Worm (Caenorhabditis elegans): ENCODE results near the gene srz-95.
"Not testable (repeated sequence)": the region's sequence is repeated elsewhere in the genome, so short reads cannot be mapped to it uniquely, and the experiment has no call there.

srz-95 gene

DNA sequence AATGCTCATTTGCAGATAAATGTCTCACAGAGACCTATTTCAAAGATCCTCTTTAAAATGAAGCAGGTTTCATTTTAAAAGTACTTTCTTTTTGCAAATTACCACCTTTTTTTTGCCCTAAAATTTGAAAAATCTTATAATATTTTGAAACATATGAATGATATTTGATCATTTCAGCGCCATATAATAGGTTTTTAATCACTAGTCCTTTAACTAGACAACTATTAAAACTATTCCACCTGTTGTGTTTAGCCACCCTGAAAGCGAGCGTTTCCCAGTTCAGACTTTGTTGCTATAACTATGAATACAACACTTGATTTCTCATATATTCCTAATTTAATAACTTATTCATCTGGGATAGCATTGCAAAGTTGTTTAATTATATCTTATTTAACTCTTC lies at the start of gene srz-95:
Gene srz-95, plus strand, starts transcription at position 301 of the 400 bp plus-strand sequence.
- no peak for TF ChIP-seq unc-62 (GFP tag; optimal IDR thresholded peaks at IDR 0.05)

DNA sequence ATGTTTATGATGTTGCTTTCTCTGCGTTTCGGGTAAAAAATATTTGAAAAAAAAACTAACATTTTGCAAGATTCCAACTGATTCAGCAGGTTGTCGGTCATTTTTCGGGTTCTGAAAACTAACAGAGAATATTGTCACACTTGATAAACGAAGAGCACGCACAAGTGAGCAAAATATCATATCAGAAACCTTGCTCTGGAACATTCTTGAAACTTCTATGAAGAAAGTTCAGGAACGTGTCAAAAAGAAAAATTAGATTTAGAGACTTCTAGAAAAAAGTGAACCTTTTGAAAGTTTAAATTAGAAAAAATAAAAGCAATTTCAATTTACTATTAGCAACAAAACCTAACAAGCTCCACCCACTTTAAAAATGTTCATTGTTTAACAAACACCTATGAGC lies 43.8 kb upstream of the srz-95 start, which contains the start of gene fbxa-112:
Gene fbxa-112, minus strand, starts transcription at position 101 of the 400 bp plus-strand sequence.
- TF ChIP-seq unc-62 (GFP tag; optimal IDR thresholded peaks at IDR 0.05) = not testable (repeated sequence)

DNA sequence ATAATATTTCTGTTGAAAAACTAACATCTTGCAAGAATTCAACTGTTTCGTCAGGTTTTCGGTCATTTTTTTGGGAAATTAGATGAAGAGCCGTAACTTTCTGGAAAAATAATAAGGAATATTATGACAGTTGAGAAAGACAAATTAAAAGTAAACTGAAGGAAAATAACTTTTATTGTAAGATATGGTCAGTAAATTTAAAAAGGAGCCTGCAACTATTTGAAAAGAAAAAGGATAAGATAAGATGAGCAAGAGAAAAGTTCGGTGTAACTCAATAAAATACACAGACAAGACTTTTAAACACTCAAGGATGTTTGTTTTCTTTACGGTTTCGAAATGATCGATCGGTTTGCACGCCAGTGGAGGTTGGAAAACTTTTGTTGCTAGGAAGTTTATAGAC lies 42.2 kb upstream of the srz-95 start, which contains the start of gene fbxa-111:
Gene fbxa-111, minus strand, starts transcription at position 101 of the 400 bp plus-strand sequence.
- TF ChIP-seq unc-62 (GFP tag; optimal IDR thresholded peaks at IDR 0.05) = not testable (repeated sequence)

DNA sequence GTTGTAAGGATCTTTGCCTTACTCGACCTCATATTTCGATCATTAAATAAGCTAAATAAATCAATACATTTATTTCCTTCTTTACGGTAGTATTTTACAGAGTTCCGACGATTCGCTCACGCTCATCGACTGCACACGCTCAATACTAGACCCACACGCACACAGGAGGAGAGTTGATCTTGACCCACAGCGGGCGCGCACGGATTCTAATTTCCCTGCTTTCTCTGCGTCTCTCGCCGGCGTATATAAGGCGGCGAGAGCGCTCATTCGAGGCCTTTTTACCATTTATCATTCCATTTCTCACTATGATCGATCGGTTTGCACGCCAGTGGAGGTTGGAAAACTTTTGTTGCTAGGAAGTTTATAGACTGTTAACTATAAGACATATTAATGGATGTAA lies 41.8 kb upstream of the srz-95 start:
- no peak for TF ChIP-seq unc-62 (GFP tag; optimal IDR thresholded peaks at IDR 0.05)

DNA sequence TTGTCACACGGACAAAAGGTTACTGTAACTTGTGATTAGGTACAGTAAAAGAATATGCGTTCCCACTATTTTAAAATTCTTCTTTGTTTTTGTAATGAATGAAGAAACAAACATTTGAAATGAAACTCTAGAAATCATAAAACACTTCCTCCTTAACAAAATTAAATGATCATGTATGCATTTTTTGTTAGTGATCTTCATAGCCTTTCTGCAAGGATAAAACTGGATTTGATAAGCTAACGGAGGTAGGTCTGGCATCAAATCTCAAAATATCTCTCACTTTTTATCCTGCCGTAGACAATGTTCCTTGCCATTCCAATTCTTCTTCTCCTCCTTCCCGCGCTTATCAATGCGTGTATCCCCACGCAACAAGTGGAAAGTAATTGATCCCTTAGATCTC lies 40.3 kb upstream of the srz-95 start, which contains the start of gene clec-238:
Gene clec-238, plus strand, starts transcription at position 301 of the 400 bp plus-strand sequence.
- no peak for TF ChIP-seq unc-62 (GFP tag; optimal IDR thresholded peaks at IDR 0.05)

DNA sequence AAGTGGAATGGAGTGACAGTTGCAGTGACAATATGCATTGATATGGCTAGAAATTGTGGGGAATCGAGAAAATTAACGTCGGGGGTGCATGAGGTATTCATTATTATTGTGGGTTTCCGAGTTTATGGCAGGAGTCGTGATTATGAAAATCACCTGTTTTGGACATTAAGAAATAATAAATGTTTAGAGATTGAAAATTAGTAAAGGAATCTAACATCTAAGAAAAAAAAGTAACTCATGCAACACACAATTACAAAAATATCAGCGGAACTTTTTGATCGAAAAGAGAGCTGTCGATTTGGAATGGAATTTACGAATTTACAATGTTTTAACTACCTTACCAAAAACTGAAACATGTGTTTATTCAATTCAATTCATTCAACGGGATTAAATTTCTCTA lies 37.1 kb upstream of the srz-95 start, which contains the start of gene srh-206:
Gene srh-206, minus strand, starts transcription at position 101 of the 400 bp plus-strand sequence.
- TF ChIP-seq unc-62 (GFP tag; optimal IDR thresholded peaks at IDR 0.05) = no peak

DNA sequence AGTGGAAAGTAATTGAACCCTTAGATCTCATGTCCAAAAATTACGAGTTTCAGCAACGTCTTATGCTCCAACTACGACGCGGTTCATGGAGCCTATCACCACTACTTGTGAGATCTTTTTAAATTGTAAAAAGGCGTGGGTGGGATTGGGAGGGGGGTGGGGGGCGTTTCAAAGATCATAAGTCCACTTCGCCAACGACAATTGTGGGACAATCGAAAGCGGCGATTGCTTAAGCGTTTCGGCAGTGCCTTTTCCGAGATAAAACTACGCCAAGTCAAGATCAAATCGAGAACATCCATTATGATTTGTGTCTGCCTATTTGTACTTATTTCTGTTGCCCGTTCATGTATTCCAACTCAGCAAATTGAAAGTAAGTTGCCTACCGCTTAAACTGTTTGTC lies 35.6 kb upstream of the srz-95 start, which contains the start of gene clec-239:
Gene clec-239, plus strand, starts transcription at position 301 of the 400 bp plus-strand sequence.
- no peak for TF ChIP-seq unc-62 (GFP tag; optimal IDR thresholded peaks at IDR 0.05)

DNA sequence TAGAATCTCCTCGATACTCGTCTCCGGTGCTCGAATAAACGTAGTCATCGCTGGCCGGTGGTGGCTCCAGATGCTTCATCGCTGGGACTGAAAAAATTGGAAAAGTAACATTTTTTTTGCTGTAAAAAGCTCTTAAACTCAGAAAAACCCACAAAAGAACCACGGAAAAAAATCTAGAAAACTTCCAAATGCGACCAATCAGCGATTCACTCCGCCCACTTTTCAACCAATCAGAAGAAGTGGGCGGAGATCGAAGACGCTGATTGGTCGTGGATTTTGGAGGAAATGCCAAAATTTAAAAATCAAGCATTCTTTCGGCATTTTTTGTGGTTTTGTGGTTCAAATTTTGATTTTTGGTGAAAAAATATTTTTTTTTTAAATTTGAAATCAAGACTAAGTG lies 32.9 kb upstream of the srz-95 start:
- TF ChIP-seq unc-62 (GFP tag; optimal IDR thresholded peaks at IDR 0.05) = no peak

DNA sequence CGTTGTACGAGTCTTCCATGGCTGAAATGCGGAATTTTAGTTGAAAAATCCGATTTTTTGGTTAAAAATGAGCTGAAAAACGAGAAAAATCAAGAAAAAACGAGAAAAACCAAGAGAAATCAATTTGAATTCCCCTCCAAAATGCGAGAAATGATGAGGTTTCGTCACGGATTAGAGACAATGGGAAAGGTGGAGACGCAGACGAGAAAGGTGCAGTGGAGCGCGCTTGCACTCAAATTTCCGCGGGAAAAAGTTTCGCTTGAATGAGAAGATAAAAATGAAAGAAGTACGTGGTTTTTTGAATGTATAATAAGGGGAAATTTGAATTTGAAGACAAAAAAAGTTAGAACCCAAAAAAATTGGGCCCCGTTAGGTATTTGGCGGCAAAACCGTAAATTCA lies 26.2 kb upstream of the srz-95 start, which contains the start of gene efl-1:
Gene efl-1, minus strand, starts transcription at position 21 of the 400 bp plus-strand sequence.
- no peak for TF ChIP-seq unc-62 (GFP tag; optimal IDR thresholded peaks at IDR 0.05)

DNA sequence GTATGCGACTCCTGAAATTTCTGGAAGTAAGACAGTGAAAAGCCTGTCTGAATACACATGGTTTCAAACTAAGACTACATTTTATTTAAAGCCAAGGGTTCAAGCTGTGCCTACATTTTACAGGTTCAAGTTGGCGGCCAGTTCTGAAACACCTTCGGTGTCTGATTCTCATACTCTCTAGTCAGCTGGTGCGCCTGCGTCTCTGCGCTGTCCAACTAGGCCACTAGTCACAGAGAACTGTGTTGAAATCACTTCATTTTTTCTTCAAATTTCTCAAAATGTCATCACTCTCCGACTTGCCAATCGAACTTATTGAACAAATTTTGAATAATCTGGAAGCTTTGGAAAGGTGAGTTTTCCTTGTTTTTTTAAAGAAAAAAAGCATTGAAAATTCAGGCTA lies 25.2 kb upstream of the srz-95 start, which contains the start of gene fbxa-90:
Gene fbxa-90, plus strand, starts transcription at position 179 of the 400 bp plus-strand sequence.
- TF ChIP-seq unc-62 (GFP tag; optimal IDR thresholded peaks at IDR 0.05) = no peak

DNA sequence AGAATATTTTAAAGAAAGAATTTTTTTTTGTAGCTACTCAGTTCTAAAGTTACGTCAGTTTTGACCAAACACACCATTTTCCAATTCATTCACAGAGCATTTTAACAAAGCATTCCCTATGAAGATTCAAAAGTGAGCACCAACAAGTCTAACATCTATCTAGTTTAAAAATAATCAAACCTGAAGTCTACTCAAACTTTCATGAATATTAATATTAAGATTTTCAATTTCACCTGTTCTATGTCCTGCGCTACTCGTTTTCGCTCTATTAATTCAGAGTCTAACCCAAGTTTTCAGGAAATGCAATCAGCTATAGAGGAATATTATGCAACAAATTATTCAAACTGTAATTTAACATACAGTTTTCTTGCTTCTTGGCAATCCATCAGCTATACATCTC lies 19.7 kb upstream of the srz-95 start, which contains the start of gene srh-119:
Gene srh-119, plus strand, starts transcription at position 301 of the 400 bp plus-strand sequence.
- no peak for TF ChIP-seq unc-62 (GFP tag; optimal IDR thresholded peaks at IDR 0.05)

DNA sequence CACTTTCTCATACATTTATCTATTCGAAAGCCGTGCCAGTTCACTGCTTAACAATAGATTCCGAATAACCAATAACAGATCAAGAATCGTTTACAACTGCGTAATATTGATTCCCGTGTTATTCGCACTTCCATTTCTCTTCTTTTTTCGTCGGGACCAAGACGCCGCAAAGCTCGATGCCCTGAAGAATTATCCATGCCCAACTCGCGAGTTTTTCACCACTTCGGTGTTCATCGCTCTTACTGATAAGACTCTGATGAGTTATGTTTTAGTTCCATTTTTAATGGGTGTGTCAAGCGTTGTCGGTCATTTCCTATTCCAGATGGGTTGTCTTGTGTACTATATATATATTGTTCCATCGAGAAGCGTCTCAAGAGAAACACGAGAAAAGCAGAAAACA lies 18.5 kb upstream of the srz-95 start:
- TF ChIP-seq unc-62 (GFP tag; optimal IDR thresholded peaks at IDR 0.05) = no peak

DNA sequence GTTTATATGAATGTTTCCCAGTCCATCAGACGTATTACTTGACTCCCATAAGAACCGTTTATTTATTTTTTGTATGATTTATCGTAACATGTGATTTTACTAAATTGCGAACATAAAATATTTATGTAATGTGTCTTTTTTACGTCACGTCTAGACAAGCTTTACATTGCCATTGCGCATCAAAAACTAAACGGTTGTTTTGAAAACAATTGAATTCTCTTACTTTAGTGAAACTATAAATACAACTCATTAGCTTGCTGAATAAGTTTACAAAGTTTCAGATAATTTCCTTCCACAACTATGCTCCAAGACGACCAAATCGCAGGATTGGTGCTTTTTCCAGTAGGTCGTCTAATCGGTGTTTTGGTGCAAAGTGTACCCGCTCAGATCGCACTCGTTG lies 16.9 kb upstream of the srz-95 start, which contains the start of gene srx-54:
Gene srx-54, plus strand, starts transcription at position 301 of the 400 bp plus-strand sequence.
- TF ChIP-seq unc-62 (GFP tag; optimal IDR thresholded peaks at IDR 0.05) = no peak

DNA sequence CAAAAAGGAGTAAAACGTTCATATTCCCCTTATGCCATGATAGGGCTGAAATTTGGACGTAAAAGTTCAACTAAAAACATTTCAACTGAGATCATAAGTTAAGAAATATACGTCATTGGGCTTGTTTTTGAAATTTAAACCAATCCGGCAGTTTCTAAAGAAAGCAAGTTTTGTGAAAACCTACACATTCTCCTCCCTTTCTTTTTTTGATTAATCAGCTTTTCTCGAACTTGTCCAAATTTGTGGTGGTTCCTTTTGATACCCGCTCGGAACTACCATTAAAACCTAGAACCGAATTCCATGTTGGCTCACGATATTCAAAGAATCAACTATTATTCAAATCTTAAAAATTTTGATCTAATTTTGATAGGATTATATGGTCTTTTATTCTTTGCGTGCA lies 11.5 kb upstream of the srz-95 start, which contains the start of gene srz-54:
Gene srz-54, plus strand, starts transcription at position 301 of the 400 bp plus-strand sequence.
- no peak for TF ChIP-seq unc-62 (GFP tag; optimal IDR thresholded peaks at IDR 0.05)

DNA sequence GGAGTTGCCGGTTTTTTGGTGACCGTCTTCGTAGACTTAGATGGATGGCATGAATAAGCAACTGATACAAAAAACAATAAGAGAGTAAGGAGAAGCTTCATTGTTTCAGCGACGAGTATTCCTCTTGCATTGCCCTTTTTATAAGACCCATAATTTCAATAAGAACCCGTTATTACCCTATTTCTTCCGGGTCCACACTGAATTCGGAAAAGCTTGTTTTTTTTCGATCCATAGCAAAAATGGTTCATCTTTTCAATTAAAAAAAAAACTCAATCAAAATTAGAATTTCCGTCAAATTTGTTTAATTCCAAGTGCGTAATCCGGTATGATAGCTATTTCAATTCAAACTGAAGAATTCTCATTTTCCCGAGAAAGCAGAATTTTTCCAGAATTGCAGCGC lies 4.8 kb upstream of the srz-95 start, which contains the start of gene Y102A5C.40:
Gene Y102A5C.40, minus strand, starts transcription at position 101 of the 400 bp plus-strand sequence.
- TF ChIP-seq unc-62 (GFP tag; optimal IDR thresholded peaks at IDR 0.05) = no peak

DNA sequence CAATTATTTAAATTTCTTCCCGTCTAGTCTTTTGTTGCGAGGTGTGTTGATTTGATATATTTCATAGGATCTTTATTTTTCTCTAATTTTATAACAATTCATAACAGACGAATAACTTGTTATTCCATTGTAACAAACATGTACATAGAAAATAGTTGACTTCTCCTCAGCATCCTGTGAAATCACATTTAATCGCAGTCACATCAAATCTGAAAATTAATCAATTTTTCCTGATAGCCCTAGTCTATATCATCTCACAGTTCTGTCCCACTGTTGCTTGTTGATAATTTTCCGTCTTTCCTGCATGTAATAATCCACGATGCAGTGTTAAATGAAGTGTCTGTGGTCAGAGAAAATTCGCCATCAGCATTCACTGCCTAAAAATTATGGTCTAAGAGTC lies 4.1 kb upstream of the srz-95 start:
- no peak for TF ChIP-seq unc-62 (GFP tag; optimal IDR thresholded peaks at IDR 0.05)

DNA sequence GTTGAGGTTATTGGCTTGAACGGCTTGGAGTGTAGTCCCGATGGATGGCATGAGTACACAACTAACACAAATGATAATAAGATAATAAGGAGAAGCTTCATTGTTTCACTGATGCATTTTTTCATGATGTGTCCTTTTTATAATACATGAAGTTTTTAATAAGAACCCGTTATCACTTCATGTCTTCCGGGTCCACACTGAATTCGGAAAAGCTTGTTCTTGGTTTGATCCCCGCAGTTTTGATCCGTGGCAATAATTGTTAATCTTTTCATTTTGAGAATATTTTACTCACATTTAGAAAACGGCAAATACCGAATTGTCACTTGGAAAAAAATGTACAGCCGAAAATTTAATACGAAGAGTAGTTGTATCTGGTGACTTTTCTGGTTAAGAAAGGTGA lies 3.2 kb upstream of the srz-95 start, which contains the start of gene Y102A5C.27:
Gene Y102A5C.27, minus strand, starts transcription at position 101 of the 400 bp plus-strand sequence.
- TF ChIP-seq unc-62 (GFP tag; optimal IDR thresholded peaks at IDR 0.05) = no peak

Data from whole organism, dauer.